Worm (Caenorhabditis elegans) whole organism, young adult: ENCODE results near the gene F35D2.3.

Source experiments
- B0261.1 ChIP-seq: sonication (generic microtip); optimal IDR thresholded peaks from 2 replicates; lab custom pipeline; 2016; ENCODE audit warnings: mild to moderate bottlenecking, missing genetic modification characterization, moderate library complexity, missing compliant biosample characterization
- D2030.7 ChIP-seq: fragments of 200-800 bp; sonication (Bioruptor generic); IDR thresholded peaks from 2 replicates; pipeline ENCODE4 v1.3.6; 2022; ENCODE audit warnings: missing genetic modification reagents, missing genetic modification characterization, missing compliant biosample characterization
- F22D6.2 ChIP-seq: sonication (generic microtip); optimal IDR thresholded peaks from 2 replicates; lab custom pipeline; 2016; ENCODE audit warnings: mild to moderate bottlenecking, missing genetic modification characterization, missing compliant biosample characterization
- atf-7 ChIP-seq: sonication (generic microtip); optimal IDR thresholded peaks from 2 replicates; lab custom pipeline; 2017; ENCODE audit warnings: mild to moderate bottlenecking, missing genetic modification characterization, missing compliant biosample characterization
- egl-18 ChIP-seq: fragments of 200-800 bp; sonication (Bioruptor generic); IDR thresholded peaks from 2 replicates; pipeline ENCODE4 v1.3.6; 2022; ENCODE audit warnings: missing genetic modification reagents, missing genetic modification characterization, missing compliant biosample characterization
- egrh-3 ChIP-seq: fragments of 200-800 bp; sonication (Bioruptor generic); IDR thresholded peaks from 2 replicates; pipeline ENCODE4 v1.3.6; 2022; ENCODE audit warnings: missing genetic modification reagents, missing genetic modification characterization, missing compliant biosample characterization
- him-1 ChIP-seq: sonication (generic microtip); optimal IDR thresholded peaks from 2 replicates; lab custom pipeline; 2016; ENCODE audit warnings: missing genotype, missing genetic modification reagents, missing genetic modification characterization, missing compliant biosample characterization
- mcd-1 ChIP-seq: fragments of 200-800 bp; sonication (Bioruptor generic); IDR thresholded peaks from 2 replicates; pipeline ENCODE4 v1.3.6; 2022; ENCODE audit warnings: missing genetic modification reagents, missing genetic modification characterization, missing compliant biosample characterization
- rec-8 ChIP-seq, 2 experiments: sonication (generic microtip); optimal IDR thresholded peaks; 2 replicates each; lab custom pipeline; 2016; ENCODE audit warnings: mild to moderate bottlenecking in 2 of 2, missing genetic modification characterization in 2 of 2, missing genetic modification reagents in 2 of 2, missing genotype in 2 of 2, missing biosample characterization in 1 of 2, missing compliant biosample characterization in 1 of 2, moderate library complexity in 1 of 2
- snpc-4 ChIP-seq, 5 experiments: fragments of 150-350 bp in 1 of 5; sonication (generic microtip) in 4 of 5; optimal IDR thresholded peaks; 2 replicates each; lab custom pipeline; 2014 to 2018; ENCODE audit warnings: missing genetic modification characterization in 5 of 5, missing biosample characterization in 3 of 5, antibody characterized with exemption in 2 of 5, mild to moderate bottlenecking in 2 of 5, missing compliant biosample characterization in 2 of 5, missing genotype in 2 of 5, moderate library complexity in 2 of 5, missing genetic modification reagents in 1 of 5
- sptf-2 ChIP-seq: fragments of 200-800 bp; sonication (Bioruptor generic); optimal IDR thresholded peaks from 2 replicates; lab custom pipeline; 2018; ENCODE audit warnings: mild to moderate bottlenecking, missing genetic modification characterization, missing compliant biosample characterization
- unc-62 ChIP-seq: fragments of 150-350 bp; optimal IDR thresholded peaks from 2 replicates; lab custom pipeline; 2014; ENCODE audit warnings: missing biosample characterization, missing genetic modification reagents, missing genetic modification characterization

ce11 chrII:7534934-7535333 is 35.5 kb upstream of the F35D2.3 start, which contains the start of gene ZK1290.13:
- TF ChIP-seq him-1 (tag; lab: Kevin White, UChicago) (no peak), sptf-2 (GFP tag; lab: Kevin White, UChicago) (no peak), atf-7 (tag; lab: Kevin White, UChicago) (no peak), rec-8 (tag; optimal IDR thresholded peaks at IDR 0.05; lab: Kevin White, UChicago) (no peak), B0261.1 (tag; lab: Kevin White, UChicago) (no peak), F22D6.2 (no peak), D2030.7 (no peak), egrh-3 (GFP tag; lab: Robert Waterston, UW) (no peak), egl-18 (GFP tag; lab: Robert Waterston, UW) (no peak), unc-62 (GFP tag; lab: Kevin White, UChicago) (no peak), mcd-1 (GFP tag; lab: Robert Waterston, UW) (no peak), snpc-4 (GFP tag; optimal IDR thresholded peaks at IDR 0.05; lab: Kevin White, UChicago) (no peak), snpc-4 (tag; optimal IDR thresholded peaks at IDR 0.05; lab: Kevin White, UChicago) (no peak)
